Worm (Caenorhabditis elegans) whole organism, early embryonic: Measurements from ENCODE around the gene lido-18.

Experiments
- B0310.2 ChIP-seq: sonication (generic microtip); optimal IDR thresholded peaks from 2 replicates; lab custom pipeline; 2016; ENCODE audit warnings: mild to moderate bottlenecking, missing genetic modification characterization, missing compliant biosample characterization
- F13C5.2 ChIP-seq: sonication (generic microtip); optimal IDR thresholded peaks from 2 replicates; lab custom pipeline; 2017; ENCODE audit warnings: mild to moderate bottlenecking, missing genetic modification characterization, inconsistent platforms, missing compliant biosample characterization
- aly-1 ChIP-seq: sonication (generic microtip); optimal IDR thresholded peaks from 2 replicates; lab custom pipeline; 2016; ENCODE audit warnings: missing genetic modification characterization, missing compliant biosample characterization
- ama-1 ChIP-seq: fragments of 150-350 bp; optimal IDR thresholded peaks from 2 replicates; lab custom pipeline; 2014
- ceh-13 ChIP-seq: fragments of 200-800 bp; sonication (Bioruptor generic); optimal IDR thresholded peaks from 2 replicates; lab custom pipeline; 2018; ENCODE audit warnings: mild to moderate bottlenecking, missing genetic modification characterization, missing compliant biosample characterization
- ceh-36 ChIP-seq: sonication (generic microtip); optimal IDR thresholded peaks from 2 replicates; lab custom pipeline; 2016; ENCODE audit warnings: missing genetic modification characterization, inconsistent platforms, missing compliant biosample characterization
- ets-7 ChIP-seq: sonication (generic microtip); optimal IDR thresholded peaks from 2 replicates; lab custom pipeline; 2016; ENCODE audit warnings: missing genotype, missing genetic modification characterization, missing compliant biosample characterization
- flt-1 ChIP-seq: fragments of 200-800 bp; sonication (Bioruptor generic); IDR thresholded peaks from 2 replicates; pipeline ENCODE4 v1.3.6; 2022; ENCODE audit warnings: missing genetic modification characterization, missing compliant biosample characterization
- hmbx-1 ChIP-seq: sonication (generic microtip); optimal IDR thresholded peaks from 2 replicates; lab custom pipeline; 2016; ENCODE audit warnings: mild to moderate bottlenecking, missing genetic modification characterization, missing compliant biosample characterization
- hmg-4 ChIP-seq: fragments of 200-800 bp; sonication (Bioruptor generic); optimal IDR thresholded peaks from 2 replicates; lab custom pipeline; 2018; ENCODE audit warnings: mild to moderate bottlenecking, missing genetic modification characterization, missing compliant biosample characterization
- hnd-1 ChIP-seq: sonication (generic microtip); optimal IDR thresholded peaks from 2 replicates; lab custom pipeline; 2016; ENCODE audit warnings: missing genetic modification characterization, missing compliant biosample characterization
- pes-1 ChIP-seq: fragments of 200-800 bp; sonication (Bioruptor generic); IDR thresholded peaks from 2 replicates; pipeline ENCODE4 v1.3.6; 2022; ENCODE audit warnings: missing genetic modification reagents, missing genetic modification characterization, missing compliant biosample characterization
- scrt-1 ChIP-seq: fragments of 200-800 bp; sonication (Bioruptor generic); IDR thresholded peaks from 2 replicates; pipeline ENCODE4 v1.3.6; 2022; ENCODE audit warnings: missing genetic modification characterization, missing compliant biosample characterization
- sea-1 ChIP-seq: fragments of 200-800 bp; sonication (Bioruptor generic); conservative IDR thresholded peaks from 2 replicates; pipeline ENCODE4 v1.3.6; 2022; ENCODE audit warnings: missing genetic modification characterization, missing compliant biosample characterization
- tbx-11 ChIP-seq: fragments of 200-800 bp; sonication (Bioruptor generic); IDR thresholded peaks from 2 replicates; pipeline ENCODE4 v1.3.6; 2022; ENCODE audit warnings: missing genetic modification characterization, missing compliant biosample characterization
- tbx-37 ChIP-seq: fragments of 200-800 bp; sonication (Bioruptor generic); conservative IDR thresholded peaks from 2 replicates; pipeline ENCODE4 v1.3.6; 2022; ENCODE audit warnings: missing genetic modification reagents, missing genetic modification characterization, missing compliant biosample characterization
- tra-4 ChIP-seq: sonication (generic microtip); optimal IDR thresholded peaks from 2 replicates; lab custom pipeline; 2017; ENCODE audit warnings: missing genetic modification characterization, missing compliant biosample characterization

Gene lido-18

ce11 chrIII:7661978-7662377 is at the start of gene lido-18:
TSS of gene lido-18 (plus strand) at chrIII:7662278.
- TF ChIP-seq hmg-4 (GFP tag; lab: Kevin White, UChicago) (no peak), ets-7 (tag; lab: Kevin White, UChicago) (no peak), hnd-1 (tag; lab: Kevin White, UChicago) (no peak), flt-1 (no peak), sea-1 (GFP tag; lab: Robert Waterston, UW) (no peak), ceh-13 (GFP tag; lab: Kevin White, UChicago) (no peak), ama-1 (lab: Kevin White, UChicago) (no peak), tbx-11 (no peak), scrt-1 (GFP tag; lab: Robert Waterston, UW) (no peak), pes-1 (GFP tag; lab: Robert Waterston, UW) (no peak), tra-4 (no peak), B0310.2 (tag; lab: Kevin White, UChicago) (no peak)

- TF ChIP-seq ceh-36 (no peak), tra-4 (no peak), pes-1 (GFP tag; lab: Robert Waterston, UW) (no peak)
Measured at ce11 chrIII:7614530-7614929, 47.5 kb upstream of the lido-18 start, which contains the start of gene T04A6.2. TSS of gene T04A6.2 (plus strand) at chrIII:7614830.

ce11 chrIII:7616228-7616627 is 45.9 kb upstream of the lido-18 start, which contains the start of gene T04A6.1:
TSS of gene T04A6.1 (plus strand) at chrIII:7616528.
- TF ChIP-seq ceh-13 (GFP tag; lab: Kevin White, UChicago): no peak
- TF ChIP-seq hmg-4 (GFP tag; lab: Kevin White, UChicago): no peak
- TF ChIP-seq pes-1 (GFP tag; lab: Robert Waterston, UW): no peak

- TF ChIP-seq F13C5.2: no peak
- TF ChIP-seq ceh-36: no peak
- TF ChIP-seq tra-4: no peak
- TF ChIP-seq ceh-13 (GFP tag; lab: Kevin White, UChicago): no peak
- no peak for TF ChIP-seq pes-1 (GFP tag; lab: Robert Waterston, UW)
Measured at ce11 chrIII:7618294-7618693, 43.8 kb upstream of the lido-18 start.

ce11 chrIII:7619846-7620245 is 42.2 kb upstream of the lido-18 start:
- TF ChIP-seq hnd-1 (tag; lab: Kevin White, UChicago) (no peak), B0310.2 (tag; lab: Kevin White, UChicago) (no peak), hmbx-1 (tag; lab: Kevin White, UChicago) (no peak), ceh-36 (no peak)

- TF ChIP-seq ets-7 (tag; lab: Kevin White, UChicago) (no peak), tbx-37 (GFP tag; lab: Robert Waterston, UW) (no peak), B0310.2 (tag; lab: Kevin White, UChicago) (no peak), hmbx-1 (tag; lab: Kevin White, UChicago) (no peak), hmg-4 (GFP tag; lab: Kevin White, UChicago) (no peak), ceh-13 (GFP tag; lab: Kevin White, UChicago) (no peak), sea-1 (GFP tag; lab: Robert Waterston, UW) (no peak), F13C5.2 (no peak), ceh-36 (no peak), tbx-11 (no peak), flt-1 (no peak), aly-1 (tag; lab: Kevin White, UChicago) (no peak)
Measured at ce11 chrIII:7621355-7621754, 40.7 kb upstream of the lido-18 start.

ce11 chrIII:7622922-7623321 is 39.2 kb upstream of the lido-18 start:
- no peak for TF ChIP-seq tbx-11
- no peak for TF ChIP-seq sea-1 (GFP tag; lab: Robert Waterston, UW)
- no peak for TF ChIP-seq ama-1 (lab: Kevin White, UChicago)

- no peak for TF ChIP-seq ceh-36
- no peak for TF ChIP-seq ama-1 (lab: Kevin White, UChicago)
- no peak for TF ChIP-seq ceh-13 (GFP tag; lab: Kevin White, UChicago)
- no peak for TF ChIP-seq tra-4
- no peak for TF ChIP-seq flt-1
- no peak for TF ChIP-seq pes-1 (GFP tag; lab: Robert Waterston, UW)
- TF ChIP-seq ets-7 (tag; lab: Kevin White, UChicago): no peak
- no peak for TF ChIP-seq sea-1 (GFP tag; lab: Robert Waterston, UW)
- TF ChIP-seq aly-1 (tag; lab: Kevin White, UChicago): no peak
- no peak for TF ChIP-seq tbx-11
- no peak for TF ChIP-seq hmg-4 (GFP tag; lab: Kevin White, UChicago)
- TF ChIP-seq hnd-1 (tag; lab: Kevin White, UChicago): no peak
- TF ChIP-seq B0310.2 (tag; lab: Kevin White, UChicago): no peak
- TF ChIP-seq scrt-1 (GFP tag; lab: Robert Waterston, UW): no peak
- TF ChIP-seq tbx-37 (GFP tag; lab: Robert Waterston, UW): no peak
Measured at ce11 chrIII:7625086-7625485, 37.0 kb upstream of the lido-18 start, which contains the start of gene fbn-1. TSS of gene fbn-1 (plus strand) at chrIII:7625386.

- TF ChIP-seq hnd-1 (tag; lab: Kevin White, UChicago): no peak
- TF ChIP-seq tbx-11: no peak
- TF ChIP-seq ceh-13 (GFP tag; lab: Kevin White, UChicago): no peak
- TF ChIP-seq hmbx-1 (tag; lab: Kevin White, UChicago): no peak
- TF ChIP-seq ceh-36: no peak
- no peak for TF ChIP-seq hmg-4 (GFP tag; lab: Kevin White, UChicago)
- TF ChIP-seq aly-1 (tag; lab: Kevin White, UChicago): no peak
- no peak for TF ChIP-seq tra-4
- TF ChIP-seq pes-1 (GFP tag; lab: Robert Waterston, UW): no peak
Measured at ce11 chrIII:7641337-7641736, 20.7 kb upstream of the lido-18 start.
